Worm (Caenorhabditis elegans): ENCODE data around the gene str-255.

ce11 chrV:2204080-2204479, 40.4 kb upstream of the str-255 start, which contains the start of gene cyp-33C12:
- TF ChIP-seq nhr-237 (tag; optimal IDR thresholded peaks at IDR 0.05) (no peak), mep-1 (tag; optimal IDR thresholded peaks at IDR 0.05) (no peak), nhr-76 (tag; optimal IDR thresholded peaks at IDR 0.05) (no peak)

All from whole organism, mixed stage, embryonic.